Fruit fly (Drosophila melanogaster): ENCODE data around the gene Rsf1.

The Rsf1 gene

DNA sequence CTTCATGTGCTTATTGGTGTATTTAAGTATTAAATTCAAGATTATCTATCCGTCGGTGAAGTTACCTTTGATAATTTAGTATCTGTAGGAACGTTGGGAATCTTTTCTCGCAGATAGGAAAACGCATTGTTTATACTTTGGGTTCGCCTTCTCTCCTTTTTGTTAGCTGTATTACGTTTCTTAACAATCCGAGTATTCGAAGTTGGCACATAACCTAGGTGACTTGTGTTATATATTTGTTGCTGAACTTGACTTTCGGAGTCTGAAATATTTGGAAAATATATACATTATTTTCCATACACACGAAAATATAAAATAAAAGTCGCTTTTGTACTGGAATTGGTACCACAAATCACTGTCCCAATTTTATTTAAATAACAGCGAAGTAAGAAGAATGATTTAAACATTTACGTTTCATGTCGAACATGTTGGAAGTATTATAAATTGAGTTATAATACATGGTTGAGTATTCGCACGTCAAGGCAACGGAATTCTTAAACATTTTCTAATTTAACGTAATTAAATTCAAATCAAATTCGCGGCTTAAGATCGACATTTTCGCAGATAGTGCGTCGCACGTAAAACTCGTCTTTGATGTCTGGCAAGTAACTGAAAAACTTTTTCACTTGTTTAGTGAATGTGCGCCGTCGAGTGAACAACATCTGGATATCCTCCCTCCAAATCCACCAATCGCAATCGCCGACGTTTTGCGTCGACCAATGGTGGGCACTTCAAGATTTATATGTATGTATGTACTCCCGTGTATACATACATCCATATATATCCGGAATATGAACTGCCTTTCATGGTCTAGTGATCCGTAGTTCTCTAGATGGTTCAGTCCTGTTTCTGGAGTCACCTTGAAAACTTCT is 31.7 kb upstream of the Rsf1 start, which contains the start of gene Hand (continued):
- TF ChIP-seq danr (GFP tag; IDR thresholded peaks at IDR 0.05) (no peak), CG9932 (GFP tag; IDR thresholded peaks at IDR 0.05) (no peak), Xrp1 (GFP tag; IDR thresholded peaks at IDR 0.05) (no peak), cato (GFP tag; optimal IDR thresholded peaks at IDR 0.05; ENCODE audit: borderline replicate concordance) (no peak), CG5180 (GFP tag; optimal IDR thresholded peaks at IDR 0.05) (peak; percentile 41), Dp (GFP tag; optimal IDR thresholded peaks at IDR 0.05) (no peak), Vsx1 (GFP tag; optimal IDR thresholded peaks at IDR 0.05) (no peak), CG3726 (GFP tag; IDR thresholded peaks at IDR 0.05) (no peak), CG12236 (GFP tag; optimal IDR thresholded peaks at IDR 0.05) (no peak), CG30431 (GFP tag; optimal IDR thresholded peaks at IDR 0.05) (no peak), Med (GFP tag) (no peak), grn (GFP tag; optimal IDR thresholded peaks at IDR 0.05) (no peak), ap (GFP tag; IDR thresholded peaks at IDR 0.05) (no peak), YL-1 (GFP tag; optimal IDR thresholded peaks at IDR 0.05) (no peak), Nf-YB (GFP tag; optimal IDR thresholded peaks at IDR 0.05) (peak; percentile 95), CG2875 (GFP tag; optimal IDR thresholded peaks at IDR 0.05) (no peak), ranshi (GFP tag; IDR thresholded peaks at IDR 0.05) (no peak)

DNA sequence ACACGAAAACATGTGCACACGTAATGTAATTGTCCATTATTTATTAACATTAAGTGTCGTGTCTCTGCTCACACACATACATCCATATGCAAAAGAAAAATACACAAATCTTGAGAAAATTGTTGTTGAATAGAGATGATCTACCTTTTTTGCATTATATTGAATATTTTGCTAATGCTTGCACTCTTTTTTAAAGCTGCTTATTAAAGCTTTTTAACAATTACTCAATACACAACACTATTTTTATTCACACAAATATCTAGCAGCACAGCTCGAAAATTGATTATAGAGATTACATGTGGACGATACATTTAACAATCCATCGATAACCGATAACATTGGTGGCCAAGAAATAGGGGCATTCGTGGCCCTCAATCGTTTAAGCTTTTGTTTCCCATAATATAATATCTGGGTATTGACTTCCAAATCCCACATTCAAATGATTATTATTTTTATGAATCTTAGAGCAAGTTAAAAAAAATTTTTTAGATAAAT is 28.8 kb upstream of the Rsf1 start, which contains the start of gene Ufd4:
Gene Ufd4, minus strand, starts transcription at position 300 of the 495 bp plus-strand sequence.
- TF ChIP-seq ssp (GFP tag; IDR thresholded peaks at IDR 0.05) (no peak; the same call in 1 of the 2 replicates), nau (GFP tag; optimal IDR thresholded peaks at IDR 0.05) (no peak), CG12219 (GFP tag; optimal IDR thresholded peaks at IDR 0.05) (no peak), Hr3 (GFP tag; optimal IDR thresholded peaks at IDR 0.05) (peak; percentile 30), Aef1 (GFP tag; IDR thresholded peaks at IDR 0.05) (peak; percentile 47; the same call in 1 of the 3 replicates), CG32772 (GFP tag; IDR thresholded peaks at IDR 0.05) (no peak), emc (GFP tag; optimal IDR thresholded peaks at IDR 0.05) (peak; percentile 5), zen2 (GFP tag; IDR thresholded peaks at IDR 0.05; ENCODE audit: partially characterized antibody) (no peak; the same call in 2 of the 3 replicates), insv (GFP tag; optimal IDR thresholded peaks at IDR 0.05) (no peak), caup (GFP tag; optimal IDR thresholded peaks at IDR 0.05; ENCODE audit: severe bottlenecking) (no peak), ranshi (GFP tag; IDR thresholded peaks at IDR 0.05) (no peak; the same call in 1 of the 2 replicates), CG10543 (GFP tag; optimal IDR thresholded peaks at IDR 0.05) (no peak), cg (GFP tag; optimal IDR thresholded peaks at IDR 0.05) (peak; percentile 84), CG5245 (GFP tag; optimal IDR thresholded peaks at IDR 0.05) (peak; percentile 37), CG33557 (GFP tag; optimal IDR thresholded peaks at IDR 0.05) (no peak), Six4 (GFP tag; optimal IDR thresholded peaks at IDR 0.05) (peak; percentile 29), CG31224 (GFP tag; IDR thresholded peaks at IDR 0.05) (no peak), CG11695 (GFP tag; IDR thresholded peaks at IDR 0.05) (peak; percentile 63; the same call in 2 of the 3 replicates), CG1529 (GFP tag; optimal IDR thresholded peaks at IDR 0.05) (no peak), CG13296 (GFP tag; optimal IDR thresholded peaks at IDR 0.05) (peak; percentile 76), tup (GFP tag; optimal IDR thresholded peaks at IDR 0.05) (no peak), her (GFP tag; optimal IDR thresholded peaks at IDR 0.05) (peak; percentile 40), Camta (GFP tag; optimal IDR thresholded peaks at IDR 0.05) (peak; percentile 68), NC2β (GFP tag; optimal IDR thresholded peaks at IDR 0.05) (peak; percentile 66), CG4360 (GFP tag; IDR thresholded peaks at IDR 0.05) (peak; percentile 52; the same call in 1 of the 2 replicates), stwl (tag; optimal IDR thresholded peaks at IDR 0.05) (peak; percentile 75), cato (GFP tag; optimal IDR thresholded peaks at IDR 0.05; ENCODE audit: borderline replicate concordance) (no peak), CG13894 (tag; optimal IDR thresholded peaks at IDR 0.05) (no peak), bab2 (GFP tag; optimal IDR thresholded peaks at IDR 0.05) (peak; percentile 56), CG15011 (GFP tag; optimal IDR thresholded peaks at IDR 0.05) (no peak), CG18764 (GFP tag; optimal IDR thresholded peaks at IDR 0.05) (peak; percentile 50), Xbp1 (GFP tag; optimal IDR thresholded peaks at IDR 0.05) (peak; percentile 76), Sin3A (optimal IDR thresholded peaks at IDR 0.05) (no peak), br (optimal IDR thresholded peaks at IDR 0.05) (no peak)

Data from whole organism, embryonic.